Worm (Caenorhabditis elegans) whole organism, young adult: Measurements from ENCODE around the gene F15D4.6.

Source experiments
- B0336.3 ChIP-seq: fragments of 200-800 bp; sonication (Bioruptor generic); IDR thresholded peaks from 2 replicates; pipeline ENCODE4 v1.3.6; 2022; ENCODE audit warnings: missing genetic modification characterization, missing compliant biosample characterization
- C06A6.2 ChIP-seq: fragments of 200-800 bp; sonication (Bioruptor generic); conservative IDR thresholded peaks from 2 replicates; pipeline ENCODE4 v1.3.6; 2022; ENCODE audit warnings: missing genetic modification characterization, missing compliant biosample characterization
- C17E4.6 ChIP-seq: fragments of 200-800 bp; sonication (Bioruptor generic); IDR thresholded peaks from 2 replicates; pipeline ENCODE4 v1.3.6; 2022; ENCODE audit warnings: missing genetic modification reagents, missing genetic modification characterization, missing compliant biosample characterization
- F22D6.2 ChIP-seq: sonication (generic microtip); optimal IDR thresholded peaks from 2 replicates; lab custom pipeline; 2016; ENCODE audit warnings: mild to moderate bottlenecking, missing genetic modification characterization, missing compliant biosample characterization
- F23B12.7 ChIP-seq: sonication (generic microtip); optimal IDR thresholded peaks from 2 replicates; lab custom pipeline; 2017; ENCODE audit warnings: missing genetic modification characterization, mild to moderate bottlenecking, missing compliant biosample characterization, antibody characterized with exemption, moderate library complexity; ENCODE audit not compliant: insufficient read depth
- F33H1.4 ChIP-seq: fragments of 200-800 bp; sonication (Bioruptor generic); IDR thresholded peaks from 2 replicates; pipeline ENCODE4 v1.3.6; 2022; ENCODE audit warnings: missing genetic modification reagents, missing genetic modification characterization, missing compliant biosample characterization
- F39B2.1 ChIP-seq: fragments of 200-800 bp; sonication (Bioruptor generic); IDR thresholded peaks from 2 replicates; pipeline ENCODE4 v1.3.6; 2022; ENCODE audit warnings: missing genetic modification reagents, missing genetic modification characterization, missing compliant biosample characterization
- F49E8.2 ChIP-seq: sonication (generic microtip); optimal IDR thresholded peaks from 3 replicates; lab custom pipeline; 2017; ENCODE audit warnings: missing genetic modification characterization, mild to moderate bottlenecking, missing compliant biosample characterization, antibody characterized with exemption, moderate library complexity; ENCODE audit not compliant: insufficient read depth
- F57A8.1 ChIP-seq: fragments of 200-800 bp; sonication (Bioruptor generic); optimal IDR thresholded peaks from 2 replicates; lab custom pipeline; 2018; ENCODE audit warnings: mild to moderate bottlenecking, missing genetic modification characterization, moderate library complexity, missing compliant biosample characterization
- K12H6.12 ChIP-seq: fragments of 200-800 bp; sonication (Bioruptor generic); optimal IDR thresholded peaks from 2 replicates; lab custom pipeline; 2018; ENCODE audit warnings: mild to moderate bottlenecking, missing genetic modification characterization, missing compliant biosample characterization
- T26A5.8 ChIP-seq: sonication (generic microtip); optimal IDR thresholded peaks from 2 replicates; lab custom pipeline; 2016; ENCODE audit warnings: missing genetic modification characterization, missing compliant biosample characterization
- Y56A3A.18 ChIP-seq: fragments of 200-800 bp; sonication (Bioruptor generic); IDR thresholded peaks from 2 replicates; pipeline ENCODE4 v1.3.6; 2022; ENCODE audit warnings: missing genetic modification reagents, missing genetic modification characterization, missing compliant biosample characterization
- ama-1 ChIP-seq, 3 experiments: fragments of 150-350 bp in 1 of 3; sonication (generic microtip) in 2 of 3; optimal IDR thresholded peaks; 2 replicates each; lab custom pipeline; 2014 to 2018; ENCODE audit warnings: missing biosample characterization in 2 of 3, missing genetic modification characterization in 2 of 3, missing genetic modification reagents in 2 of 3
- atf-7 ChIP-seq: sonication (generic microtip); optimal IDR thresholded peaks from 2 replicates; lab custom pipeline; 2017; ENCODE audit warnings: mild to moderate bottlenecking, missing genetic modification characterization, missing compliant biosample characterization
- attf-5 ChIP-seq: fragments of 200-800 bp; sonication (Bioruptor generic); optimal IDR thresholded peaks from 2 replicates; lab custom pipeline; 2018; ENCODE audit warnings: mild to moderate bottlenecking, missing genetic modification characterization, missing compliant biosample characterization
- cebp-1 ChIP-seq, 2 experiments: fragments of 200-800 bp in 1 of 2; sonication (Bioruptor generic) in 1 of 2; sonication (generic microtip) in 1 of 2; IDR thresholded peaks in 1 of 2; optimal IDR thresholded peaks in 1 of 2; 2 replicates each; pipeline versions ENCODE4 v1.3.6 to Lab custom; 2017 to 2022; ENCODE audit warnings: missing compliant biosample characterization in 2 of 2, missing genetic modification characterization in 2 of 2, mild to moderate bottlenecking in 1 of 2, missing genetic modification reagents in 1 of 2, moderate library complexity in 1 of 2
- ceh-40 ChIP-seq: fragments of 200-800 bp; sonication (Bioruptor generic); IDR thresholded peaks from 2 replicates; pipeline ENCODE4 v1.3.6; 2022; ENCODE audit warnings: missing genetic modification characterization, missing compliant biosample characterization
- ceh-79 ChIP-seq: sonication (generic microtip); optimal IDR thresholded peaks from 2 replicates; lab custom pipeline; 2017; ENCODE audit warnings: mild to moderate bottlenecking, missing genetic modification characterization, missing compliant biosample characterization
- chd-7 ChIP-seq: sonication (generic microtip); optimal IDR thresholded peaks from 2 replicates; lab custom pipeline; 2016; ENCODE audit warnings: mild to moderate bottlenecking, missing genetic modification characterization, moderate library complexity, missing compliant biosample characterization
- dpff-1 ChIP-seq: sonication (generic microtip); optimal IDR thresholded peaks from 2 replicates; lab custom pipeline; 2017; ENCODE audit warnings: mild to moderate bottlenecking, missing genetic modification characterization, missing compliant biosample characterization
- egrh-3 ChIP-seq: fragments of 200-800 bp; sonication (Bioruptor generic); IDR thresholded peaks from 2 replicates; pipeline ENCODE4 v1.3.6; 2022; ENCODE audit warnings: missing genetic modification reagents, missing genetic modification characterization, missing compliant biosample characterization
- hmg-1.2 ChIP-seq: fragments of 200-800 bp; sonication (Bioruptor generic); IDR thresholded peaks from 2 replicates; pipeline ENCODE4 v1.3.6; 2022; ENCODE audit warnings: missing genetic modification reagents, missing genetic modification characterization, missing compliant biosample characterization
- hrde-1 ChIP-seq: sonication (generic microtip); optimal IDR thresholded peaks from 2 replicates; lab custom pipeline; 2016; ENCODE audit warnings: missing genetic modification characterization, mild to moderate bottlenecking, missing compliant biosample characterization, moderate library complexity, missing genotype, missing genetic modification reagents, borderline replicate concordance
- let-607 ChIP-seq, 2 experiments: fragments of 200-800 bp in 1 of 2; sonication (Bioruptor generic) in 1 of 2; sonication (generic microtip) in 1 of 2; optimal IDR thresholded peaks; 2 replicates each; lab custom pipeline; 2016 to 2018; ENCODE audit warnings: mild to moderate bottlenecking in 2 of 2, missing compliant biosample characterization in 2 of 2, missing genetic modification characterization in 2 of 2, moderate library complexity in 2 of 2, missing genotype in 1 of 2
- lin-35 ChIP-seq, 3 experiments: fragments of 150-350 bp in 2 of 3; sonication (generic microtip) in 1 of 3; optimal IDR thresholded peaks; 2 replicates each; lab custom pipeline; 2014 to 2018; ENCODE audit warnings: missing biosample characterization in 3 of 3, missing genetic modification characterization in 3 of 3, missing genetic modification reagents in 3 of 3
- lin-40 ChIP-seq: sonication (generic microtip); optimal IDR thresholded peaks from 2 replicates; lab custom pipeline; 2016; ENCODE audit warnings: missing genetic modification characterization, mild to moderate bottlenecking, missing compliant biosample characterization, missing genotype, missing genetic modification reagents
- lir-1 ChIP-seq: fragments of 200-800 bp; sonication (Bioruptor generic); conservative IDR thresholded peaks from 2 replicates; pipeline ENCODE4 v1.3.6; 2022; ENCODE audit warnings: missing genetic modification reagents, missing genetic modification characterization, missing compliant biosample characterization
- mcd-1 ChIP-seq: fragments of 200-800 bp; sonication (Bioruptor generic); IDR thresholded peaks from 2 replicates; pipeline ENCODE4 v1.3.6; 2022; ENCODE audit warnings: missing genetic modification reagents, missing genetic modification characterization, missing compliant biosample characterization
- nfya-2 ChIP-seq: fragments of 200-800 bp; sonication (Bioruptor generic); IDR thresholded peaks from 2 replicates; pipeline ENCODE4 v1.3.6; 2022; ENCODE audit warnings: missing genetic modification reagents, missing genetic modification characterization, missing compliant biosample characterization
- nhr-179 ChIP-seq: sonication (generic microtip); optimal IDR thresholded peaks from 2 replicates; lab custom pipeline; 2016; ENCODE audit warnings: mild to moderate bottlenecking, missing genetic modification characterization, missing compliant biosample characterization
- nhr-80 ChIP-seq: sonication (generic microtip); optimal IDR thresholded peaks from 2 replicates; lab custom pipeline; 2016; ENCODE audit warnings: missing genetic modification characterization, missing compliant biosample characterization
- rpc-1 ChIP-seq, 2 experiments: fragments of 150-350 bp in 1 of 2; sonication (generic microtip) in 1 of 2; optimal IDR thresholded peaks; 2 replicates each; lab custom pipeline; 2014 to 2018; ENCODE audit warnings: missing biosample characterization in 1 of 2, missing genetic modification characterization in 1 of 2, missing genetic modification reagents in 1 of 2, missing genotype in 1 of 2
- sdz-38 ChIP-seq: sonication (generic microtip); optimal IDR thresholded peaks from 2 replicates; lab custom pipeline; 2016; ENCODE audit warnings: missing genotype, missing genetic modification characterization, missing compliant biosample characterization
- snpc-1.1 ChIP-seq: sonication (generic microtip); optimal IDR thresholded peaks from 2 replicates; lab custom pipeline; 2017; ENCODE audit warnings: missing genetic modification characterization, mild to moderate bottlenecking, missing compliant biosample characterization, antibody characterized with exemption, moderate library complexity, missing genotype, missing genetic modification reagents; ENCODE audit not compliant: insufficient read depth
- snpc-4 ChIP-seq, 5 experiments: fragments of 150-350 bp in 1 of 5; sonication (generic microtip) in 4 of 5; optimal IDR thresholded peaks; 2 replicates each; lab custom pipeline; 2014 to 2018; ENCODE audit warnings: missing genetic modification characterization in 5 of 5, missing biosample characterization in 3 of 5, antibody characterized with exemption in 2 of 5, mild to moderate bottlenecking in 2 of 5, missing compliant biosample characterization in 2 of 5, missing genotype in 2 of 5, moderate library complexity in 2 of 5, missing genetic modification reagents in 1 of 5
- tbp1 ChIP-seq: fragments of 200-800 bp; sonication (Bioruptor generic); optimal IDR thresholded peaks from 2 replicates; lab custom pipeline; 2018; ENCODE audit warnings: mild to moderate bottlenecking, missing genetic modification characterization, missing compliant biosample characterization
- unc-62 ChIP-seq: fragments of 150-350 bp; optimal IDR thresholded peaks from 2 replicates; lab custom pipeline; 2014; ENCODE audit warnings: missing biosample characterization, missing genetic modification reagents, missing genetic modification characterization
- zim-3 ChIP-seq: sonication (generic microtip); optimal IDR thresholded peaks from 2 replicates; lab custom pipeline; 2017; ENCODE audit warnings: mild to moderate bottlenecking, missing genetic modification characterization, moderate library complexity, missing compliant biosample characterization
- ztf-22 ChIP-seq: fragments of 200-800 bp; sonication (Bioruptor generic); optimal IDR thresholded peaks from 2 replicates; lab custom pipeline; 2018; ENCODE audit warnings: mild to moderate bottlenecking, missing genetic modification characterization, moderate library complexity, missing compliant biosample characterization
- ztf-6 ChIP-seq: fragments of 200-800 bp; sonication (Bioruptor generic); IDR thresholded peaks from 2 replicates; pipeline ENCODE4 v1.3.6; 2022; ENCODE audit warnings: missing genetic modification reagents, missing genetic modification characterization, missing compliant biosample characterization

F15D4.6 gene

DNA sequence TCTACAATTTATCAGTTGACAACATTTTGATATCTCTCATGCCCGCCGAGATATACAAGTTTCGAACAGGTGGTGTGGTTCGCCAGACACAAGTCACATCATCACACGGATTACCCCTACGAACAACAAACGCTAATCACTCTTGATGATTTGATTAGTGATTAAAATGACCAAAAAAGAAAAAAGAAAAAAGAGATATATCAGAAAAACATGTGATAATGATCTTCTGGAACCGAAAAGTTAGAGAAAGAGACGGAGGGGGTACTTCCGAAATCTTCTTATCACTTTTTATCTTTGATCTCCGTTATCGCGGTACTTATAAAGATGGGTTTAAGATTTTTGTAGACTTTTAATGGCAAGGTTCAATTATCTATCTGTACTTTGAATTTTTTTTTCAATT lies 43.9 kb downstream of the F15D4.6 start (continued):
- TF ChIP-seq hmg-1.2 (no peak), tbp1 (GFP tag; lab: Kevin White, UChicago) (no peak), hrde-1 (tag; lab: Kevin White, UChicago) (no peak), mcd-1 (no peak), lin-35 (GFP tag; optimal IDR thresholded peaks at IDR 0.05; lab: Kevin White, UChicago) (no peak), ztf-6 (GFP tag; lab: Robert Waterston, UW) (no peak), rpc-1 (optimal IDR thresholded peaks at IDR 0.05; lab: Kevin White, UChicago) (no peak), rpc-1 (tag; optimal IDR thresholded peaks at IDR 0.05; lab: Kevin White, UChicago) (no peak)

DNA sequence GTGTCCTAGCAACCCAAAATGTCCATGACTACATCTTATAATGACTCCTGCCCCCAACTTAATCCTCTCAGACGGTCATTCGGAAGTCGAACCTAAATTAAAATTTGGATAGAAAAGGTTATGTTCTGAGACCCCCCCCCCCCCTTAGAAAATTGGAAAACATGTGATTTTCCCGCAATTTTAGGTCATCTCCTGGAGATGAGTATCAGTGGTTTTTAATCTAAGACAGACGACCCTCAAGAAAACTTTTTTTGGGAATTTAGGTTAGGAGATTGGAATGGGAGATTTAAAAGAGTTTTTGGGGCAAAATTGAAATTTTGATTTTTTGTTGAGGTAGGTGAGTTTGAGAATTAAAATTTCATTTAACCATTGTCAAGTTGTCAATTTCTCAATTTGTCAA lies 44.5 kb downstream of the F15D4.6 start:
- TF ChIP-seq chd-7, result no peak
- no peak for TF ChIP-seq ceh-79 (tag; lab: Kevin White, UChicago)
- TF ChIP-seq F33H1.4 (GFP tag; lab: Robert Waterston, UW), result no peak
- no peak for TF ChIP-seq F39B2.1
- TF ChIP-seq dpff-1 (tag; lab: Kevin White, UChicago), result no peak
- TF ChIP-seq unc-62 (GFP tag; lab: Kevin White, UChicago), result no peak
- TF ChIP-seq nhr-179 (tag; lab: Kevin White, UChicago), result no peak
- TF ChIP-seq T26A5.8 (tag; lab: Kevin White, UChicago), result no peak
- no peak for TF ChIP-seq zim-3
- TF ChIP-seq ceh-40 (GFP tag; lab: Robert Waterston, UW), result no peak
- TF ChIP-seq nfya-2 (GFP tag; lab: Robert Waterston, UW), result no peak
- TF ChIP-seq Y56A3A.18 (GFP tag; lab: Robert Waterston, UW), result no peak
- TF ChIP-seq K12H6.12 (tag; lab: Kevin White, UChicago), result no peak
- TF ChIP-seq atf-7 (tag; lab: Kevin White, UChicago), result no peak
- no peak for TF ChIP-seq C17E4.6 (GFP tag; lab: Robert Waterston, UW)
- TF ChIP-seq hmg-1.2, result no peak
- TF ChIP-seq ama-1 (optimal IDR thresholded peaks at IDR 0.05; lab: Kevin White, UChicago), result no peak
- TF ChIP-seq ama-1 (GFP tag; optimal IDR thresholded peaks at IDR 0.05; lab: Kevin White, UChicago), result no peak
- no peak for TF ChIP-seq F57A8.1 (GFP tag; lab: Kevin White, UChicago)

DNA sequence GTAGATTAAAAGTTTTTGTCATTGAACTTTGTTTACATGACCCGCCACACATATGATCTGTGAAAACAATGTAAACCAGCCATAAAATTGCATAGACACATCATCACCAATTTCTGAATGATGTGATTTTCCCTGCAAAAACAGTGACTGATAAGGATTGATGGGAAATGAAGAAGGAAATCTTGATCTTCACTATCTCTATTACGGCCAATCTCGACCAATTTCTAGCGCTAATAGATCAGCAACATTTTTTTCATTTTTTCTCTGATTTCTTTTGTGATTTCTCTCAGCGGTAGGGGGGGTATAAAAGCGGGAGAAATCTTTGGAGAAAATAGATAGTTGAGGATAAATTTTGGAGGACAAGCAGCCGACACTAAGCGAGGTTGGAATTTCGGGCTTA lies 48.3 kb downstream of the F15D4.6 start:
- TF ChIP-seq snpc-1.1 (no peak), F22D6.2 (tag; lab: Kevin White, UChicago) (no peak)

DNA sequence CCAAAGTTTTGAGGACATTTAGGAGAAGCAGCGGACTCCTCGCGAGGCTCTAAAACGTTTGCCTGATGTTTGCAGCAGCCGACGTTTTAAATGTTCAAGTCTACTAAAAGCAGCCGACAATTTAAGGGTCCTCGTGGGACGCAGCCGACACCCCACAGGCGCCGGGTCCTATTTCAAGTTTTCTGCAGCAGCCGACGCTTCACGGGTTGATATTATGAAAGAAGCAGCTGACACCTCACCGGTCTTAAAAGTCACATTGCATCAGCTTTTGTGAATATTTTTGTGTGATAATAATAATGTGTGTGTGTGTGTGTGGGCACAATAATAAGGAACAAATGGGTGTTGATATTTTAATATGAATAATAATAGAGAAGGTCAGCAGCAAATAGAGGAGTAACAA lies 48.9 kb downstream of the F15D4.6 start:
- no peak for TF ChIP-seq F33H1.4 (GFP tag; lab: Robert Waterston, UW)
- TF ChIP-seq snpc-4 (GFP tag; optimal IDR thresholded peaks at IDR 0.05; lab: Kevin White, UChicago), result no peak
- peak in 2 of 4 experiments; percentile 56 to 62 for TF ChIP-seq snpc-4 (tag; optimal IDR thresholded peaks at IDR 0.05; lab: Kevin White, UChicago)
- no peak for TF ChIP-seq egrh-3

DNA sequence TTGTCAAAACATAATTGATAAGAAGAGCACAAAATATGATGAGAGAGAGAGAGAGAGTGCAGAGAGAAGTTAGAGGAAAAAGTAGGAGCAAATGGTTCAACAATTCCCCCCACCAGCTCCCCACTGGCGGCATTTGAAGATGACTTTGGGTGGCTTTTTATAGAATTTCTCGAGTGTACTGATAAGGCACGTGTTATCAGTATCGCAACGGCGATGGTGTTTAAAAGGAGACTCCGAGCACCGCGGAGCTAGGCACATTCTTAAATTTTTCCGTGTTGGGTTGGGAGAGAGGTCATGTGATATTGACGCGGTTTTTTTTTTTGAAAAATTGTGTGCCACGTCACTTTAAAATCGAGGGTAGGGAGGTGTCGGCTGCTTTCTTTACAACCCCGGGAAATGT lies 49.5 kb downstream of the F15D4.6 start:
- TF ChIP-seq mcd-1 (0 out of 2 replicates have a peak, but pooled peaks have one; percentile 21), snpc-4 (GFP tag; optimal IDR thresholded peaks at IDR 0.05; lab: Kevin White, UChicago) (no peak), snpc-4 (tag; optimal IDR thresholded peaks at IDR 0.05; lab: Kevin White, UChicago) (peak; percentile 83 to 94 (median 88)), lir-1 (no peak), ztf-22 (GFP tag; lab: Kevin White, UChicago) (peak; percentile 99), cebp-1 (GFP tag; IDR thresholded peaks at IDR 0.05; lab: Robert Waterston, UW) (no peak), cebp-1 (tag; optimal IDR thresholded peaks at IDR 0.05; lab: Kevin White, UChicago) (peak; percentile 30), B0336.3 (peak; percentile 32; the same call in 1 of the 2 replicates), nhr-80 (peak; percentile 92), sdz-38 (tag; lab: Kevin White, UChicago) (no peak), atf-7 (tag; lab: Kevin White, UChicago) (peak; percentile 68), F49E8.2 (tag; lab: Kevin White, UChicago) (no peak), attf-5 (peak; percentile 21), lin-40 (tag; lab: Kevin White, UChicago) (peak; percentile 37), tbp1 (GFP tag; lab: Kevin White, UChicago) (peak; percentile 43), F23B12.7 (tag; lab: Kevin White, UChicago) (peak; percentile 7), let-607 (tag; optimal IDR thresholded peaks at IDR 0.05; lab: Kevin White, UChicago) (peak; percentile 25 to 85), C06A6.2 (GFP tag; lab: Robert Waterston, UW) (no peak)
